Worm (Caenorhabditis elegans) whole organism, L1 larva: ENCODE data around the gene F52H2.5.

Experiments used
- C04F5.9 ChIP-seq: sonication (generic microtip); optimal IDR thresholded peaks from 2 replicates; lab custom pipeline; 2016; ENCODE audit warnings: missing genetic modification characterization, missing compliant biosample characterization
- C16A3.4 ChIP-seq: fragments of 150-350 bp; optimal IDR thresholded peaks from 2 replicates; lab custom pipeline; 2014; ENCODE audit warnings: missing biosample characterization, missing genetic modification characterization
- aha-1 ChIP-seq: fragments of 150-350 bp; optimal IDR thresholded peaks from 2 replicates; lab custom pipeline; 2014; ENCODE audit warnings: missing biosample characterization, missing genetic modification characterization
- ceh-63 ChIP-seq: fragments of 200-800 bp; sonication (Bioruptor generic); optimal IDR thresholded peaks from 2 replicates; lab custom pipeline; 2018; ENCODE audit warnings: mild to moderate bottlenecking, missing genetic modification characterization, missing compliant biosample characterization
- ceh-82 ChIP-seq, 3 experiments: fragments of 150-350 bp in 1 of 3; sonication (generic microtip) in 2 of 3; optimal IDR thresholded peaks; 2 replicates each; lab custom pipeline; 2014 to 2017; ENCODE audit warnings: missing biosample characterization in 3 of 3, missing genetic modification characterization in 3 of 3
- ces-1 ChIP-seq: fragments of 150-350 bp; optimal IDR thresholded peaks from 2 replicates; lab custom pipeline; 2014; ENCODE audit warnings: missing biosample characterization, missing genetic modification reagents, missing genetic modification characterization
- dsc-1 ChIP-seq: sonication (generic microtip); optimal IDR thresholded peaks from 2 replicates; lab custom pipeline; 2016; ENCODE audit warnings: mild to moderate bottlenecking, missing genetic modification characterization, missing compliant biosample characterization
- efl-1 ChIP-seq, 4 experiments: fragments of 150-350 bp; optimal IDR thresholded peaks in 3 of 4; peaks in 1 of 4; 1 replicate in 1 of 4; 2 replicates in 3 of 4; lab custom pipeline; 2014; ENCODE audit warnings: missing biosample characterization in 2 of 4, missing genetic modification characterization in 2 of 4, missing genetic modification reagents in 2 of 4
- efl-3 ChIP-seq: fragments of 200-800 bp; sonication (Bioruptor generic); optimal IDR thresholded peaks from 2 replicates; lab custom pipeline; 2018; ENCODE audit warnings: mild to moderate bottlenecking, missing genetic modification characterization, missing compliant biosample characterization
- egl-27 ChIP-seq, 2 experiments: fragments of 150-350 bp in 1 of 2; sonication (generic microtip); optimal IDR thresholded peaks; 3 replicates each; lab custom pipeline; 2017 to 2018; ENCODE audit warnings: missing biosample characterization in 2 of 2, missing genetic modification characterization in 2 of 2, missing genetic modification reagents in 2 of 2
- elt-2 ChIP-seq: sonication (generic microtip); optimal IDR thresholded peaks from 2 replicates; lab custom pipeline; 2016; ENCODE audit warnings: missing genetic modification characterization, mild to moderate bottlenecking, inconsistent platforms, missing compliant biosample characterization, missing genetic modification reagents
- elt-3 ChIP-seq, 6 experiments: fragments of 150-350 bp in 1 of 6; sonication (generic microtip); optimal IDR thresholded peaks; 2 replicates each; lab custom pipeline; 2017 to 2018; ENCODE audit warnings: missing biosample characterization in 6 of 6, missing genetic modification characterization in 6 of 6, inconsistent platforms in 1 of 6
- fkh-8 ChIP-seq: sonication (generic microtip); optimal IDR thresholded peaks from 2 replicates; lab custom pipeline; 2016; ENCODE audit warnings: mild to moderate bottlenecking, missing genetic modification characterization, missing compliant biosample characterization
- fos-1 ChIP-seq: fragments of 150-350 bp; optimal IDR thresholded peaks from 2 replicates; lab custom pipeline; 2014; ENCODE audit warnings: missing biosample characterization, missing genetic modification characterization
- hlh-4 ChIP-seq: sonication (generic microtip); optimal IDR thresholded peaks from 2 replicates; lab custom pipeline; 2016; ENCODE audit warnings: mild to moderate bottlenecking, missing genetic modification characterization, missing compliant biosample characterization
- irx-1 ChIP-seq: sonication (generic microtip); optimal IDR thresholded peaks from 2 replicates; lab custom pipeline; 2016; ENCODE audit warnings: missing genetic modification characterization, missing compliant biosample characterization
- isw-1 ChIP-seq: fragments of 200-800 bp; sonication (Bioruptor generic); IDR thresholded peaks from 2 replicates; pipeline ENCODE4 v1.3.6; 2022; ENCODE audit warnings: missing genetic modification characterization, missing compliant biosample characterization
- jun-1 ChIP-seq: fragments of 150-350 bp; optimal IDR thresholded peaks from 2 replicates; lab custom pipeline; 2014; ENCODE audit warnings: missing biosample characterization, missing genetic modification reagents, missing genetic modification characterization
- lin-14 ChIP-seq: fragments of 200-800 bp; sonication (Bioruptor generic); optimal IDR thresholded peaks from 2 replicates; lab custom pipeline; 2018; ENCODE audit warnings: mild to moderate bottlenecking, missing genetic modification characterization, moderate library complexity, missing compliant biosample characterization
- lin-35 ChIP-seq, 2 experiments: fragments of 150-350 bp; optimal IDR thresholded peaks; 2 replicates each; lab custom pipeline; 2014; ENCODE audit warnings: missing biosample characterization in 2 of 2, missing genetic modification characterization in 2 of 2, missing genetic modification reagents in 2 of 2
- lin-39 ChIP-seq: fragments of 150-350 bp; optimal IDR thresholded peaks from 2 replicates; lab custom pipeline; 2014; ENCODE audit warnings: missing biosample characterization, missing genetic modification reagents, missing genetic modification characterization
- lir-3 ChIP-seq: sonication (generic microtip); optimal IDR thresholded peaks from 2 replicates; lab custom pipeline; 2016; ENCODE audit warnings: mild to moderate bottlenecking, missing genetic modification characterization, moderate library complexity, missing compliant biosample characterization; ENCODE audit not compliant: poor library complexity
- lsy-2 ChIP-seq, 2 experiments: fragments of 150-350 bp; optimal IDR thresholded peaks; 2 replicates each; lab custom pipeline; 2014; ENCODE audit warnings: missing biosample characterization in 2 of 2, missing genetic modification characterization in 2 of 2
- mab-9 ChIP-seq: fragments of 200-800 bp; sonication (Bioruptor generic); IDR thresholded peaks from 2 replicates; pipeline ENCODE4 v1.3.6; 2022; ENCODE audit warnings: missing genetic modification reagents, missing genetic modification characterization, missing compliant biosample characterization
- mef-2 ChIP-seq: fragments of 150-350 bp; optimal IDR thresholded peaks from 2 replicates; lab custom pipeline; 2014; ENCODE audit warnings: missing biosample characterization, missing genetic modification characterization
- mep-1 ChIP-seq: fragments of 150-350 bp; optimal IDR thresholded peaks from 2 replicates; lab custom pipeline; 2014; ENCODE audit warnings: missing biosample characterization, missing genetic modification characterization
- nhr-12 ChIP-seq: sonication (generic microtip); optimal IDR thresholded peaks from 2 replicates; lab custom pipeline; 2017; ENCODE audit warnings: missing biosample characterization, missing genetic modification characterization
- nhr-20 ChIP-seq: sonication (generic microtip); optimal IDR thresholded peaks from 2 replicates; lab custom pipeline; 2016; ENCODE audit warnings: mild to moderate bottlenecking, missing genetic modification characterization, missing compliant biosample characterization
- nhr-47 ChIP-seq: sonication (generic microtip); optimal IDR thresholded peaks from 2 replicates; lab custom pipeline; 2016; ENCODE audit warnings: mild to moderate bottlenecking, missing genetic modification characterization, moderate library complexity, missing compliant biosample characterization
- nhr-71 ChIP-seq: sonication (generic microtip); optimal IDR thresholded peaks from 2 replicates; lab custom pipeline; 2016; ENCODE audit warnings: mild to moderate bottlenecking, missing genetic modification characterization, moderate library complexity, missing compliant biosample characterization
- nhr-76 ChIP-seq: sonication (generic microtip); optimal IDR thresholded peaks from 2 replicates; lab custom pipeline; 2017; ENCODE audit warnings: missing biosample characterization, missing genetic modification characterization
- nhr-90 ChIP-seq: sonication (generic microtip); optimal IDR thresholded peaks from 2 replicates; lab custom pipeline; 2016; ENCODE audit warnings: mild to moderate bottlenecking, missing genetic modification characterization, missing compliant biosample characterization; ENCODE audit not compliant: poor library complexity
- pag-3 ChIP-seq: sonication (generic microtip); optimal IDR thresholded peaks from 2 replicates; lab custom pipeline; 2017; ENCODE audit warnings: missing genetic modification characterization, mild to moderate bottlenecking, missing compliant biosample characterization, antibody characterized with exemption, borderline replicate concordance; ENCODE audit not compliant: insufficient read depth
- pqm-1 ChIP-seq: sonication (generic microtip); optimal IDR thresholded peaks from 3 replicates; lab custom pipeline; 2017; ENCODE audit warnings: missing biosample characterization, missing genetic modification characterization
- rnt-1 ChIP-seq: sonication (generic microtip); optimal IDR thresholded peaks from 2 replicates; lab custom pipeline; 2016; ENCODE audit warnings: mild to moderate bottlenecking, missing genetic modification characterization, moderate library complexity, missing compliant biosample characterization
- skn-1 ChIP-seq: fragments of 150-350 bp; optimal IDR thresholded peaks from 2 replicates; lab custom pipeline; 2014; ENCODE audit warnings: missing biosample characterization, missing genetic modification characterization
- snpc-4 ChIP-seq: fragments of 150-350 bp; optimal IDR thresholded peaks from 2 replicates; lab custom pipeline; 2014; ENCODE audit warnings: missing biosample characterization, missing genetic modification characterization
- snu-23 ChIP-seq: sonication (generic microtip); optimal IDR thresholded peaks from 2 replicates; lab custom pipeline; 2016; ENCODE audit warnings: missing genetic modification characterization, missing compliant biosample characterization
- sup-37 ChIP-seq: fragments of 200-800 bp; sonication (Bioruptor generic); optimal IDR thresholded peaks from 2 replicates; lab custom pipeline; 2018; ENCODE audit warnings: mild to moderate bottlenecking, missing genetic modification characterization, missing compliant biosample characterization
- swsn-7 ChIP-seq: sonication (generic microtip); optimal IDR thresholded peaks from 2 replicates; lab custom pipeline; 2016; ENCODE audit warnings: missing genetic modification characterization, missing compliant biosample characterization
- tbx-2 ChIP-seq: sonication (generic microtip); optimal IDR thresholded peaks from 2 replicates; lab custom pipeline; 2016; ENCODE audit warnings: missing genetic modification characterization, missing compliant biosample characterization
- tlp-1 ChIP-seq: fragments of 150-350 bp; optimal IDR thresholded peaks from 2 replicates; lab custom pipeline; 2014; ENCODE audit warnings: missing biosample characterization, missing genetic modification characterization
- unc-30 ChIP-seq: sonication (generic microtip); optimal IDR thresholded peaks from 2 replicates; lab custom pipeline; 2017; ENCODE audit warnings: missing biosample characterization, missing genetic modification characterization
- unc-62 ChIP-seq: fragments of 150-350 bp; optimal IDR thresholded peaks from 2 replicates; lab custom pipeline; 2014; ENCODE audit warnings: missing biosample characterization, missing genetic modification reagents, missing genetic modification characterization
- unc-86 ChIP-seq: sonication (generic microtip); optimal IDR thresholded peaks from 2 replicates; lab custom pipeline; 2016; ENCODE audit warnings: missing genetic modification characterization, missing compliant biosample characterization
- vab-15 ChIP-seq: sonication (generic microtip); optimal IDR thresholded peaks from 2 replicates; lab custom pipeline; 2017; ENCODE audit warnings: missing genotype, mild to moderate bottlenecking, missing genetic modification characterization, missing compliant biosample characterization
- zip-4 ChIP-seq: fragments of 200-800 bp; sonication (Bioruptor generic); optimal IDR thresholded peaks from 2 replicates; lab custom pipeline; 2018; ENCODE audit warnings: mild to moderate bottlenecking, missing genetic modification characterization, moderate library complexity, missing compliant biosample characterization

Gene F52H2.5

ce11 chrX:2536246-2536772 lies 23.6 kb downstream of the F52H2.5 start (continued):
- TF ChIP-seq lin-14 (GFP tag; lab: Kevin White, UChicago) (peak; percentile 99), nhr-71 (peak; percentile 95), ces-1 (GFP tag; lab: Kevin White, UChicago) (no peak), rnt-1 (tag; lab: Kevin White, UChicago) (peak; percentile 90), fkh-8 (tag; lab: Kevin White, UChicago) (peak; percentile 89), elt-3 (tag; optimal IDR thresholded peaks at IDR 0.05; lab: Kevin White, UChicago) (peak in 1 of 6 experiments; percentile 42), unc-62 (GFP tag; lab: Kevin White, UChicago) (no peak), pag-3 (tag; lab: Kevin White, UChicago) (no peak), nhr-12 (no peak), unc-30 (tag; lab: Kevin White, UChicago) (no peak), aha-1 (peak; percentile 76), irx-1 (tag; lab: Kevin White, UChicago) (peak; percentile 51), hlh-4 (tag; lab: Kevin White, UChicago) (no peak), zip-4 (GFP tag; lab: Kevin White, UChicago) (peak; percentile 37), mep-1 (peak; percentile 79), snpc-4 (tag; lab: Kevin White, UChicago) (peak; percentile 62), egl-27 (tag; optimal IDR thresholded peaks at IDR 0.05; lab: Kevin White, UChicago) (peak; percentile 66 to 77), mab-9 (GFP tag; lab: Robert Waterston, UW) (peak; percentile 66; the same call in 1 of the 2 replicates), nhr-76 (tag; lab: Kevin White, UChicago) (no peak), lin-39 (tag; lab: Kevin White, UChicago) (peak; percentile 55), jun-1 (tag; lab: Kevin White, UChicago) (peak; percentile 79), C04F5.9 (peak; percentile 56), ceh-63 (GFP tag; lab: Kevin White, UChicago) (no peak), mef-2 (tag; lab: Kevin White, UChicago) (no peak), lir-3 (peak; percentile 92), isw-1 (GFP tag; lab: Robert Waterston, UW) (peak; percentile 44), efl-3 (GFP tag; lab: Kevin White, UChicago) (no peak), vab-15 (tag; lab: Kevin White, UChicago) (no peak), nhr-20 (tag; lab: Kevin White, UChicago) (peak; percentile 88), swsn-7 (tag; lab: Kevin White, UChicago) (peak; percentile 88), sup-37 (GFP tag; lab: Kevin White, UChicago) (peak; percentile 74)

DNA sequence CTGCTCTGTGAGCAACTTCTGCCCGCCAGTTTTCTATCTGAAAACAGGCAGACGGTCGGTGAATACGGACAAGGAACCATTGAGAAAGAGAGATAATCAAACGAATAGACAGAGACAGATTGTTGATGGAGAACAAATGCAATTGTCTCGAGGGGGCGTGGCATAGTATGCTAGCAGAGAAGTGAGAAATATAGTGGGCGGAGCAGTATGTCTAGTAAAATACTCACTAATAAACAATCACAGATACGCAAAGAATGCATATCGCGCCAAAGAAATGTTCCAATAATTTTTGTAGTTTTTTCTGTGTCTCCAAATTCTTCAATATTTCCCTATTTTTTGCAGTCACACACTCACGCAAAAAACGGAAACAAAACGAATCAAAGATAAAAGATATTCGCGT lies 27.5 kb downstream of the F52H2.5 start, which contains the start of gene tbc-12:
Gene tbc-12, minus strand, starts transcription at position 101 of the 400 bp plus-strand sequence.
- TF ChIP-seq elt-3 (tag; optimal IDR thresholded peaks at IDR 0.05; lab: Kevin White, UChicago) (no peak), ceh-82 (tag; optimal IDR thresholded peaks at IDR 0.05; lab: Kevin White, UChicago) (no peak), fos-1 (tag; lab: Kevin White, UChicago) (no peak), snu-23 (GFP tag; lab: Kevin White, UChicago) (no peak), unc-86 (tag; lab: Kevin White, UChicago) (no peak), nhr-90 (tag; lab: Kevin White, UChicago) (no peak), nhr-12 (no peak), mep-1 (no peak), pqm-1 (no peak)

- TF ChIP-seq nhr-20 (tag; lab: Kevin White, UChicago) (peak; percentile 10), efl-1 (optimal IDR thresholded peaks at IDR 0.05; lab: Kevin White, UChicago) (no peak), efl-1 (GFP tag; optimal IDR thresholded peaks at IDR 0.05 in 1 of 2; lab: Kevin White, UChicago) (peak in 1 of 2 experiments; percentile 74), tbx-2 (tag; lab: Kevin White, UChicago) (no peak), nhr-90 (tag; lab: Kevin White, UChicago) (peak; percentile 48), lin-35 (GFP tag; optimal IDR thresholded peaks at IDR 0.05; lab: Kevin White, UChicago) (peak in 1 of 2 experiments; percentile 44), nhr-71 (peak; percentile 21), rnt-1 (tag; lab: Kevin White, UChicago) (peak; percentile 43), tlp-1 (tag; lab: Kevin White, UChicago) (no peak), lin-14 (GFP tag; lab: Kevin White, UChicago) (no peak), pqm-1 (no peak), nhr-47 (tag; lab: Kevin White, UChicago) (peak; percentile 17), C16A3.4 (peak; percentile 3), snu-23 (GFP tag; lab: Kevin White, UChicago) (peak; percentile 32), skn-1 (peak; percentile 58), elt-2 (tag; lab: Kevin White, UChicago) (peak; percentile 6), dsc-1 (no peak), lsy-2 (tag; optimal IDR thresholded peaks at IDR 0.05; lab: Kevin White, UChicago) (peak in 1 of 2 experiments; percentile 38)
Measured at ce11 chrX:2531276-2531675, 28.6 kb downstream of the F52H2.5 start.
